Worm (Caenorhabditis elegans): Measurements from ENCODE around the gene sre-44.

Gene sre-44

ce11 chrII:13956529-13956928 lies 7.1 kb downstream of the sre-44 start (continued):
- TF ChIP-seq dpl-1 (GFP tag; optimal IDR thresholded peaks at IDR 0.05) (no peak), let-607 (tag; optimal IDR thresholded peaks at IDR 0.05) (no peak), nhr-27 (tag; optimal IDR thresholded peaks at IDR 0.05) (no peak), lin-54 (GFP tag; optimal IDR thresholded peaks at IDR 0.05) (no peak), tlf-1 (GFP tag; optimal IDR thresholded peaks at IDR 0.05) (no peak), F33H1.4 (GFP tag; IDR thresholded peaks at IDR 0.05) (no peak), attf-5 (GFP tag; optimal IDR thresholded peaks at IDR 0.05) (peak; percentile 35), snpc-1.3 (tag; optimal IDR thresholded peaks at IDR 0.05; ENCODE audit: insufficient read depth) (no peak), pha-4 (tag; optimal IDR thresholded peaks at IDR 0.05) (no peak), egl-44 (GFP tag; IDR thresholded peaks at IDR 0.05) (no peak), B0336.3 (GFP tag; IDR thresholded peaks at IDR 0.05) (0 out of 2 replicates have a peak, but pooled peaks have one; percentile 27), ztf-18 (tag; optimal IDR thresholded peaks at IDR 0.05) (no peak), F57C9.4 (tag; optimal IDR thresholded peaks at IDR 0.05) (no peak), Y79H2A.3 (GFP tag; conservative IDR thresholded peaks at IDR 0.05) (no peak), egl-18 (GFP tag; IDR thresholded peaks at IDR 0.05) (no peak), B0261.1 (tag; optimal IDR thresholded peaks at IDR 0.05) (no peak), C06A6.2 (GFP tag; conservative IDR thresholded peaks at IDR 0.05) (no peak), Y53G8AR.9 (GFP tag; conservative IDR thresholded peaks at IDR 0.05) (no peak)

- no peak for TF ChIP-seq egrh-3 (GFP tag; IDR thresholded peaks at IDR 0.05)
- no peak for TF ChIP-seq unc-62 (GFP tag; optimal IDR thresholded peaks at IDR 0.05)
- TF ChIP-seq zfh-2 (GFP tag; conservative IDR thresholded peaks at IDR 0.05): no peak
- no peak for TF ChIP-seq F10E7.11 (tag; optimal IDR thresholded peaks at IDR 0.05)
- peak; percentile 64 for TF ChIP-seq nhr-80 (tag; optimal IDR thresholded peaks at IDR 0.05)
- no peak for TF ChIP-seq akir-1 (GFP tag; optimal IDR thresholded peaks at IDR 0.05)
- no peak for TF ChIP-seq gei-17 (GFP tag; optimal IDR thresholded peaks at IDR 0.05)
- no peak for TF ChIP-seq C17E4.6 (GFP tag; IDR thresholded peaks at IDR 0.05)
- no peak for TF ChIP-seq chd-7 (tag; optimal IDR thresholded peaks at IDR 0.05)
Observed at ce11 chrII:13957437-13957836, 8.0 kb downstream of the sre-44 start, which contains the start of gene zip-3. TSS of gene zip-3 (minus strand) at chrII:13957457.

- TF ChIP-seq gei-17 (GFP tag; optimal IDR thresholded peaks at IDR 0.05) (no peak), B0019.2 (GFP tag; conservative IDR thresholded peaks at IDR 0.05) (no peak), ceh-100 (GFP tag; IDR thresholded peaks at IDR 0.05) (no peak), F37B4.10 (GFP tag; IDR thresholded peaks at IDR 0.05) (no peak), mcd-1 (GFP tag; IDR thresholded peaks at IDR 0.05) (0 out of 2 replicates have a peak, but pooled peaks have one; percentile 14), rcor-1 (GFP tag; IDR thresholded peaks at IDR 0.05) (no peak), fkh-3 (tag; optimal IDR thresholded peaks at IDR 0.05) (no peak), ztf-18 (tag; optimal IDR thresholded peaks at IDR 0.05) (peak; percentile 80), ceh-79 (tag; optimal IDR thresholded peaks at IDR 0.05) (no peak), cebp-1 (GFP tag; IDR thresholded peaks at IDR 0.05) (no peak), cebp-1 (tag; optimal IDR thresholded peaks at IDR 0.05) (peak; percentile 18), nhr-80 (tag; optimal IDR thresholded peaks at IDR 0.05) (peak; percentile 76)
Observed at ce11 chrII:13958359-13958758, 9.0 kb downstream of the sre-44 start.

- TF ChIP-seq B0019.2 (GFP tag; conservative IDR thresholded peaks at IDR 0.05) (no peak), somi-1 (GFP tag; optimal IDR thresholded peaks at IDR 0.05) (no peak), unc-130 (GFP tag; optimal IDR thresholded peaks at IDR 0.05) (no peak), zfh-2 (GFP tag; conservative IDR thresholded peaks at IDR 0.05) (peak; percentile 68), fkh-3 (tag; optimal IDR thresholded peaks at IDR 0.05) (no peak), lag-1 (GFP tag; IDR thresholded peaks at IDR 0.05) (no peak), F37B4.10 (GFP tag; IDR thresholded peaks at IDR 0.05) (no peak)
Observed at ce11 chrII:13961567-13961966, 12.2 kb downstream of the sre-44 start.

Data from whole organism, young adult.